Fruit fly (Drosophila melanogaster) whole organism: Measurements from ENCODE around the gene CG34354.

Experiments
- CG8478 ChIP-seq: fragments of >200 bp; optimal IDR thresholded peaks from 2 replicates; lab custom pipeline; 2018; ENCODE audit warnings: inconsistent platforms
- Dll ChIP-seq: fragments of >200 bp; optimal IDR thresholded peaks from 2 replicates; lab custom pipeline; 2017
- EcR ChIP-seq, 2 experiments: fragments of >200 bp; optimal IDR thresholded peaks; 2 replicates each; lab custom pipeline; 2017; ENCODE audit warnings: missing biosample characterization in 2 of 2, missing genetic modification characterization in 2 of 2, missing genetic modification reagents in 2 of 2
- pan ChIP-seq: fragments of >200 bp; optimal IDR thresholded peaks from 2 replicates; lab custom pipeline; 2017
- psq ChIP-seq: fragments of >200 bp; optimal IDR thresholded peaks from 2 replicates; lab custom pipeline; 2017
- usp ChIP-seq: fragments of >200 bp; optimal IDR thresholded peaks from 2 replicates; lab custom pipeline; 2017; ENCODE audit warnings: missing biosample characterization, missing genetic modification characterization, mixed read lengths

DNA sequence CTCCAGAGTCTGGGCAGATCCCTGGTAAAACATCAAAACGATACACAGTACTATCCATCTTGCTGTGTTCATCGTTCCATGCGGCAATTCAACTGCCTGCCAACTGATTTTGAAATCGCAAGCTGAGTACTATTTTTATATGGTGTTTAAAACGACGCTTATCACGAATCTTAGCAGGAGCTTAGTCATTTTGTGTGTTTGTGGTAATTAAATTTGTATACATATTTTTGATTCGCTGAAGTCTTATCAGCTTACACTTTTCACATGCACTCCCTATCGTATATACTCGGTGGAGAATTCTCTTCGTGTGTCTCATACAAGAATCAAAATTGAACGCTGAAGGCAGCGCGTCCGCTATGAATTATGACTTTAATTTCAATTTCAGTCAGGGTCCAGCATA is 118.0 kb downstream of the CG34354 start, which contains the start of gene CG43124:
- no peak for TF ChIP-seq psq
- no peak for TF ChIP-seq usp (GFP tag; lab: Kevin White, UChicago)
- TF ChIP-seq CG8478 (lab: Kevin White, UChicago) = no peak
- TF ChIP-seq pan = no peak
- TF ChIP-seq EcR (GFP tag; optimal IDR thresholded peaks at IDR 0.05; lab: Kevin White, UChicago) = no peak
- no peak for TF ChIP-seq Dll (lab: Kevin White, UChicago)
